Fruit fly (Drosophila melanogaster) whole organism, embryonic: ENCODE data around the gene CG14442.

Source experiments
- ATbp ChIP-seq: fragments of 200-800 bp; sonication (Bioruptor generic); optimal IDR thresholded peaks from 2 replicates; lab custom pipeline; 2017; ENCODE audit warnings: missing biosample characterization, mild to moderate bottlenecking, missing genetic modification characterization, missing genetic modification reagents
- Atf-2 ChIP-seq: fragments of 200-800 bp; sonication (Bioruptor generic); optimal IDR thresholded peaks from 2 replicates; lab custom pipeline; 2016; ENCODE audit warnings: missing biosample characterization, missing genetic modification characterization
- B-H2 ChIP-seq: fragments of 200-800 bp; sonication (Bioruptor generic); optimal IDR thresholded peaks from 2 replicates; lab custom pipeline; 2018; ENCODE audit warnings: missing biosample characterization, mild to moderate bottlenecking, missing genetic modification characterization
- BtbVII ChIP-seq: fragments of 200-800 bp; sonication (Bioruptor generic); optimal IDR thresholded peaks from 3 replicates; lab custom pipeline; 2017; ENCODE audit warnings: missing biosample characterization, mild to moderate bottlenecking, missing genetic modification characterization
- CG11723 ChIP-seq: fragments of 200-800 bp; sonication (Bioruptor generic); optimal IDR thresholded peaks from 2 replicates; lab custom pipeline; 2017; ENCODE audit warnings: missing biosample characterization, mild to moderate bottlenecking, missing genetic modification characterization
- CG12104 ChIP-seq: fragments of 200-800 bp; sonication (Bioruptor generic); optimal IDR thresholded peaks from 3 replicates; lab custom pipeline; 2016; ENCODE audit warnings: missing biosample characterization, missing genetic modification characterization
- CG12155 ChIP-seq: fragments of 200-800 bp; sonication (Bioruptor generic); optimal IDR thresholded peaks from 3 replicates; lab custom pipeline; 2016; ENCODE audit warnings: missing biosample characterization, missing genetic modification characterization
- CG12769 ChIP-seq: fragments of 200-800 bp; sonication (Bioruptor generic); optimal IDR thresholded peaks from 2 replicates; lab custom pipeline; 2019; ENCODE audit warnings: missing biosample characterization, mild to moderate bottlenecking, missing genetic modification characterization, moderate library complexity
- CG13287 ChIP-seq: fragments of 200-800 bp; sonication (Bioruptor generic); IDR thresholded peaks from 2 replicates; pipeline ENCODE4 v1.3.6; 2022; ENCODE audit warnings: missing biosample characterization, missing genetic modification characterization; ENCODE audit not compliant: partially characterized antibody
- CG17186 ChIP-seq: fragments of 200-800 bp; sonication (Bioruptor generic); optimal IDR thresholded peaks from 3 replicates; lab custom pipeline; 2017; ENCODE audit warnings: missing biosample characterization, missing genetic modification reagents, missing genetic modification characterization
- CG18011 ChIP-seq: fragments of 200-800 bp; sonication (Bioruptor generic); optimal IDR thresholded peaks from 2 replicates; lab custom pipeline; 2017; ENCODE audit warnings: missing biosample characterization, missing genetic modification characterization, mild to moderate bottlenecking, moderate library complexity, missing genotype
- CG2199 ChIP-seq: fragments of 200-800 bp; sonication (Bioruptor generic); IDR thresholded peaks from 3 replicates; pipeline ENCODE4 v1.3.6; 2022; ENCODE audit warnings: missing biosample characterization, missing genetic modification characterization
- CG31365 ChIP-seq: fragments of 200-800 bp; sonication (Bioruptor generic); optimal IDR thresholded peaks from 2 replicates; lab custom pipeline; 2018; ENCODE audit warnings: missing biosample characterization, mild to moderate bottlenecking, missing genetic modification characterization
- CG34422 ChIP-seq: fragments of 200-800 bp; sonication (Bioruptor generic); IDR thresholded peaks from 3 replicates; pipeline ENCODE4 v1.3.6; 2022; ENCODE audit warnings: missing biosample characterization, missing genetic modification characterization
- CG8281 ChIP-seq: fragments of 200-800 bp; sonication (Bioruptor generic); optimal IDR thresholded peaks from 2 replicates; lab custom pipeline; 2018; ENCODE audit warnings: missing biosample characterization, mild to moderate bottlenecking, missing genetic modification characterization, moderate library complexity
- CG8924 ChIP-seq: fragments of 200-800 bp; optimal IDR thresholded peaks from 3 replicates; lab custom pipeline; 2019; ENCODE audit warnings: missing biosample characterization, mild to moderate bottlenecking, missing genetic modification characterization, moderate library complexity
- CG9437 ChIP-seq: fragments of 200-800 bp; sonication (Bioruptor generic); optimal IDR thresholded peaks from 2 replicates; lab custom pipeline; 2018; ENCODE audit warnings: missing biosample characterization, mild to moderate bottlenecking, missing genetic modification characterization
- CHES-1-like ChIP-seq: fragments of 200-800 bp; sonication (Bioruptor generic); optimal IDR thresholded peaks from 2 replicates; lab custom pipeline; 2016; ENCODE audit warnings: missing biosample characterization, missing genetic modification characterization
- CoRest ChIP-seq: fragments of 200-800 bp; sonication (Bioruptor generic); optimal IDR thresholded peaks from 3 replicates; lab custom pipeline; 2018; ENCODE audit warnings: missing biosample characterization, mild to moderate bottlenecking, missing genetic modification characterization, moderate library complexity
- Dad ChIP-seq: fragments of 200-800 bp; sonication (Bioruptor generic); optimal IDR thresholded peaks from 3 replicates; lab custom pipeline; 2016; ENCODE audit warnings: missing biosample characterization, missing genetic modification characterization
- Elba2 ChIP-seq: fragments of 200-800 bp; sonication (Bioruptor generic); optimal IDR thresholded peaks from 3 replicates; lab custom pipeline; 2016; ENCODE audit warnings: missing biosample characterization, missing genetic modification characterization
- Hand ChIP-seq: fragments of 200-800 bp; sonication (Bioruptor generic); optimal IDR thresholded peaks from 2 replicates; lab custom pipeline; 2017; ENCODE audit warnings: mild to moderate bottlenecking, missing biosample characterization, missing genetic modification reagents, missing genetic modification characterization
- Hey ChIP-seq: fragments of 200-800 bp; sonication (Bioruptor generic); optimal IDR thresholded peaks from 3 replicates; lab custom pipeline; 2018; ENCODE audit warnings: missing biosample characterization, mild to moderate bottlenecking, missing genetic modification characterization
- Kr ChIP-seq: fragments of 200-800 bp; sonication (Bioruptor generic); optimal IDR thresholded peaks from 2 replicates; lab custom pipeline; 2017; ENCODE audit warnings: missing biosample characterization, mild to moderate bottlenecking, missing genetic modification characterization
- Med ChIP-seq: fragments of 200-800 bp; sonication (Bioruptor generic); peaks from one replicate; lab custom pipeline; 2016; ENCODE audit warnings: missing biosample characterization, missing genetic modification characterization, mild to moderate bottlenecking, inconsistent platforms, moderate library complexity
- NK7.1 ChIP-seq: fragments of 200-800 bp; sonication (Bioruptor generic); optimal IDR thresholded peaks from 3 replicates; lab custom pipeline; 2016; ENCODE audit warnings: missing biosample characterization, missing genetic modification characterization
- Ptx1 ChIP-seq: fragments of 200-800 bp; sonication (Bioruptor generic); IDR thresholded peaks from 2 replicates; pipeline ENCODE4 v1.3.6; 2022; ENCODE audit warnings: missing biosample characterization, missing genetic modification characterization
- Ravus ChIP-seq: fragments of 200-800 bp; sonication (Bioruptor generic); IDR thresholded peaks from 2 replicates; pipeline ENCODE4 v1.3.6; 2022; ENCODE audit warnings: missing biosample characterization, missing genetic modification characterization
- Rfx ChIP-seq: fragments of 200-800 bp; sonication (Bioruptor generic); IDR thresholded peaks from 2 replicates; pipeline ENCODE4 v1.3.6; 2022; ENCODE audit warnings: missing biosample characterization, missing genetic modification characterization
- Trl ChIP-seq, 3 experiments: fragments of >200 bp in 2 of 3; fragments of 200-800 bp in 1 of 3; sonication (Bioruptor generic) in 1 of 3; optimal IDR thresholded peaks; 2 replicates in 1 of 3; 3 replicates in 2 of 3; lab custom pipeline; 2016 to 2017; ENCODE audit warnings: missing biosample characterization in 1 of 3, missing genetic modification characterization in 1 of 3
- Usf ChIP-seq: fragments of 200-800 bp; sonication (Bioruptor generic); optimal IDR thresholded peaks from 2 replicates; lab custom pipeline; 2017; ENCODE audit warnings: missing genotype, missing biosample characterization, missing genetic modification characterization
- bcd ChIP-seq: fragments of 200-800 bp; sonication (Bioruptor generic); optimal IDR thresholded peaks from 2 replicates; lab custom pipeline; 2017; ENCODE audit warnings: missing biosample characterization, mild to moderate bottlenecking, missing genetic modification characterization
- chif ChIP-seq, 2 experiments: fragments of 200-800 bp; sonication (Bioruptor generic); optimal IDR thresholded peaks; 3 replicates each; lab custom pipeline; 2016; ENCODE audit warnings: missing biosample characterization in 2 of 2, missing genetic modification characterization in 2 of 2
- chm ChIP-seq: fragments of 200-800 bp; sonication (Bioruptor generic); IDR thresholded peaks from 2 replicates; pipeline ENCODE4 v1.3.6; 2022; ENCODE audit warnings: missing biosample characterization, missing genetic modification characterization
- gfzf ChIP-seq: fragments of 200-800 bp; sonication (Bioruptor generic); optimal IDR thresholded peaks from 2 replicates; lab custom pipeline; 2016; ENCODE audit warnings: missing biosample characterization, mild to moderate bottlenecking, missing genetic modification characterization, moderate library complexity
- grn ChIP-seq: fragments of 200-800 bp; sonication (Bioruptor generic); optimal IDR thresholded peaks from 3 replicates; lab custom pipeline; 2017; ENCODE audit warnings: missing biosample characterization, missing genetic modification characterization
- kay ChIP-seq: fragments of 200-800 bp; sonication (Bioruptor generic); optimal IDR thresholded peaks from 2 replicates; lab custom pipeline; 2016; ENCODE audit warnings: missing biosample characterization, missing genetic modification characterization
- mld ChIP-seq: fragments of 200-800 bp; sonication (Bioruptor generic); IDR thresholded peaks from 3 replicates; pipeline ENCODE4 v1.3.6; 2022; ENCODE audit warnings: missing biosample characterization, missing genetic modification characterization; ENCODE audit not compliant: partially characterized antibody
- nerfin-2 ChIP-seq: fragments of 200-800 bp; sonication (Bioruptor generic); IDR thresholded peaks from 2 replicates; pipeline ENCODE4 v1.3.6; 2022; ENCODE audit warnings: missing biosample characterization, missing genetic modification characterization; ENCODE audit not compliant: partially characterized antibody
- nom ChIP-seq: fragments of 200-800 bp; sonication (Bioruptor generic); optimal IDR thresholded peaks from 2 replicates; lab custom pipeline; 2017; ENCODE audit warnings: missing biosample characterization, missing genetic modification characterization, mild to moderate bottlenecking, moderate library complexity, missing genetic modification reagents
- oc ChIP-seq: fragments of 200-800 bp; sonication (Bioruptor generic); optimal IDR thresholded peaks from 2 replicates; lab custom pipeline; 2018; ENCODE audit warnings: missing biosample characterization, mild to moderate bottlenecking, missing genetic modification characterization, moderate library complexity
- run ChIP-seq: fragments of 200-800 bp; sonication (Bioruptor generic); optimal IDR thresholded peaks from 3 replicates; lab custom pipeline; 2018; ENCODE audit warnings: missing biosample characterization, mild to moderate bottlenecking, missing genetic modification characterization
- sd ChIP-seq: fragments of 200-800 bp; sonication (Bioruptor generic); optimal IDR thresholded peaks from 3 replicates; lab custom pipeline; 2018; ENCODE audit warnings: missing biosample characterization, mild to moderate bottlenecking, missing genetic modification characterization, moderate library complexity
- sug ChIP-seq: fragments of 200-800 bp; optimal IDR thresholded peaks from 2 replicates; lab custom pipeline; 2019; ENCODE audit warnings: missing biosample characterization, mild to moderate bottlenecking, missing genetic modification characterization, moderate library complexity
- tll ChIP-seq, 2 experiments: fragments of 200-800 bp in 1 of 2; fragments of >200 bp in 1 of 2; sonication (Bioruptor generic) in 1 of 2; optimal IDR thresholded peaks; 2 replicates each; lab custom pipeline; 2017 to 2019; ENCODE audit warnings: missing biosample characterization in 2 of 2, missing genetic modification characterization in 2 of 2, mild to moderate bottlenecking in 1 of 2, moderate library complexity in 1 of 2
- trem ChIP-seq: fragments of 200-800 bp; optimal IDR thresholded peaks from 3 replicates; lab custom pipeline; 2019; ENCODE audit warnings: missing biosample characterization, mild to moderate bottlenecking, missing genetic modification characterization, moderate library complexity
- wek ChIP-seq: fragments of 200-800 bp; sonication (Bioruptor generic); optimal IDR thresholded peaks from 3 replicates; lab custom pipeline; 2018; ENCODE audit warnings: missing biosample characterization, mild to moderate bottlenecking, missing genetic modification characterization, moderate library complexity

CG14442 gene

dm6 chrX:6700263-6700989 lies 5.6 kb upstream of the CG14442 start (continued):
- TF ChIP-seq bcd (GFP tag; lab: Kevin White, UChicago): no peak
- TF ChIP-seq Kr (GFP tag; lab: Kevin White, UChicago): no peak
- peak; percentile 32; the same call in 1 of the 2 replicates for TF ChIP-seq chm
- TF ChIP-seq CG2199: peak; percentile 45; the same call in 1 of the 3 replicates
- no peak for TF ChIP-seq NK7.1 (GFP tag; lab: Kevin White, UChicago)
- TF ChIP-seq CG12769 (tag; lab: Kevin White, UChicago): peak; percentile 20
- TF ChIP-seq run (tag; lab: Kevin White, UChicago): no peak
- TF ChIP-seq Med (GFP tag; lab: Kevin White, UChicago): peak; percentile 64
- no peak for TF ChIP-seq chif (GFP tag; optimal IDR thresholded peaks at IDR 0.05; lab: Kevin White, UChicago)
- TF ChIP-seq ATbp: peak; percentile 4
- peak; percentile 2 for TF ChIP-seq sug (tag; lab: Kevin White, UChicago)
- TF ChIP-seq Rfx (GFP tag; lab: Robert Waterston, UW): no peak; the same call in 1 of the 2 replicates
- TF ChIP-seq Hey: no peak
- peak; percentile 79 to 93 for TF ChIP-seq Trl (optimal IDR thresholded peaks at IDR 0.05; lab: Kevin White, UChicago)
- no peak for TF ChIP-seq Trl (GFP tag; optimal IDR thresholded peaks at IDR 0.05; lab: Kevin White, UChicago)
- TF ChIP-seq CG31365: no peak
- TF ChIP-seq trem (tag; lab: Kevin White, UChicago): no peak
- peak; percentile 71 for TF ChIP-seq CG8924 (tag; lab: Kevin White, UChicago)
- no peak for TF ChIP-seq CG11723 (GFP tag; lab: Kevin White, UChicago)
- no peak for TF ChIP-seq oc (tag; lab: Kevin White, UChicago)
- peak; percentile 24 for TF ChIP-seq BtbVII (GFP tag; lab: Kevin White, UChicago)
- TF ChIP-seq CG9437 (GFP tag; lab: Kevin White, UChicago): peak; percentile 32
- TF ChIP-seq tll (GFP tag; optimal IDR thresholded peaks at IDR 0.05; lab: Kevin White, UChicago): peak in 1 of 2 experiments; percentile 24
- TF ChIP-seq sd: peak; percentile 48
- peak; percentile 5; the same call in 1 of the 2 replicates for TF ChIP-seq CG13287 (GFP tag; lab: Robert Waterston, UW)
- no peak for TF ChIP-seq gfzf (GFP tag; lab: Kevin White, UChicago)
- no peak for TF ChIP-seq CG18011 (GFP tag; lab: Kevin White, UChicago)
- TF ChIP-seq grn (GFP tag; lab: Kevin White, UChicago): peak; percentile 81
- no peak for TF ChIP-seq Elba2
- no peak for TF ChIP-seq CG17186
- no peak for TF ChIP-seq nerfin-2 (GFP tag; lab: Robert Waterston, UW)
- TF ChIP-seq CG12155 (GFP tag; lab: Kevin White, UChicago): peak; percentile 3
- TF ChIP-seq, all 482 proteins: peak for 42

dm6 chrX:6699255-6699885 lies 4.6 kb upstream of the CG14442 start, which contains the start of gene CG14441:
Gene CG14441 (plus strand): TSS chrX:6699508.
- peak; percentile 63 for TF ChIP-seq Hand
- TF ChIP-seq Usf (GFP tag; lab: Kevin White, UChicago): no peak
- peak; percentile 96 for TF ChIP-seq mld (GFP tag; lab: Robert Waterston, UW)
- TF ChIP-seq CG12104 (GFP tag; lab: Kevin White, UChicago): peak; percentile 31
- no peak for TF ChIP-seq oc (tag; lab: Kevin White, UChicago)
- no peak for TF ChIP-seq Ravus
- TF ChIP-seq Ptx1 (GFP tag; lab: Robert Waterston, UW): no peak
- peak; percentile 65; the same call in 1 of the 3 replicates for TF ChIP-seq CG34422 (GFP tag; lab: Robert Waterston, UW)
- TF ChIP-seq CG8281 (tag; lab: Kevin White, UChicago): peak; percentile 97
- peak; percentile 1 for TF ChIP-seq kay (GFP tag; lab: Kevin White, UChicago)
- peak; percentile 12 for TF ChIP-seq CoRest (tag; lab: Kevin White, UChicago)
- peak; percentile 73 for TF ChIP-seq nom
- TF ChIP-seq Dad (GFP tag; lab: Kevin White, UChicago): peak; percentile 62
- TF ChIP-seq CHES-1-like (GFP tag; lab: Kevin White, UChicago): peak; percentile 25
- peak; percentile 5 for TF ChIP-seq wek
- TF ChIP-seq Atf-2 (GFP tag; lab: Kevin White, UChicago): peak; percentile 32
- TF ChIP-seq B-H2 (GFP tag; lab: Kevin White, UChicago): peak; percentile 78
